Fruit fly (Drosophila melanogaster): ENCODE data around the gene RpS26.

dm6 chr2L:18454128-18454788, 11.2 kb upstream of the RpS26 start, which contains the start of the genes bsf and Ntf-2r:
- TF ChIP-seq EcR (GFP tag; optimal IDR thresholded peaks at IDR 0.05): no peak
- no peak for TF ChIP-seq pan (optimal IDR thresholded peaks at IDR 0.05)
- no peak for TF ChIP-seq usp (GFP tag; optimal IDR thresholded peaks at IDR 0.05)
- no peak for TF ChIP-seq Dll (optimal IDR thresholded peaks at IDR 0.05)
- TF ChIP-seq psq (optimal IDR thresholded peaks at IDR 0.05): no peak

Measured in whole organism.